Fruit fly (Drosophila melanogaster) whole organism, embryonic: ENCODE measurements around the gene Tet.

Experiments
- Asciz ChIP-seq: fragments of 200-800 bp; sonication (Bioruptor generic); optimal IDR thresholded peaks from 2 replicates; lab custom pipeline; 2017; ENCODE audit warnings: missing biosample characterization, mild to moderate bottlenecking, missing genetic modification characterization, missing genetic modification reagents
- CG10543 ChIP-seq: fragments of 200-800 bp; sonication (Bioruptor generic); optimal IDR thresholded peaks from 3 replicates; lab custom pipeline; 2017; ENCODE audit warnings: missing biosample characterization, mild to moderate bottlenecking, missing genetic modification characterization, moderate library complexity
- CG12071 ChIP-seq: fragments of 200-800 bp; sonication (Bioruptor generic); optimal IDR thresholded peaks from 3 replicates; lab custom pipeline; 2018; ENCODE audit warnings: missing biosample characterization, mild to moderate bottlenecking, missing genetic modification characterization
- CG12299 ChIP-seq: fragments of 200-800 bp; sonication (Bioruptor generic); optimal IDR thresholded peaks from 2 replicates; lab custom pipeline; 2018; ENCODE audit warnings: missing biosample characterization, mild to moderate bottlenecking, missing genetic modification characterization
- CG12659 ChIP-seq: fragments of 200-800 bp; sonication (Bioruptor generic); optimal IDR thresholded peaks from 3 replicates; lab custom pipeline; 2017; ENCODE audit warnings: mild to moderate bottlenecking, missing biosample characterization, missing genetic modification reagents, missing genetic modification characterization
- CG13424 ChIP-seq: fragments of 200-800 bp; sonication (Bioruptor generic); optimal IDR thresholded peaks from 2 replicates; lab custom pipeline; 2019; ENCODE audit warnings: missing biosample characterization, mild to moderate bottlenecking, missing genetic modification characterization, moderate library complexity
- CG14050 ChIP-seq: fragments of 200-800 bp; sonication (Bioruptor generic); IDR thresholded peaks from 3 replicates; pipeline ENCODE4 v1.3.6; 2022; ENCODE audit warnings: missing biosample characterization, missing genetic modification characterization
- CG15479 ChIP-seq: fragments of 200-800 bp; sonication (Bioruptor generic); optimal IDR thresholded peaks from 3 replicates; lab custom pipeline; 2019; ENCODE audit warnings: missing biosample characterization, mild to moderate bottlenecking, missing genetic modification characterization, moderate library complexity
- CG17328 ChIP-seq: fragments of 200-800 bp; sonication (Bioruptor generic); IDR thresholded peaks from 2 replicates; pipeline ENCODE4 v1.3.6; 2022; ENCODE audit warnings: missing biosample characterization, missing genetic modification characterization
- CG17359 ChIP-seq: fragments of 200-800 bp; sonication (Bioruptor generic); optimal IDR thresholded peaks from 3 replicates; lab custom pipeline; 2018; ENCODE audit warnings: missing biosample characterization, mild to moderate bottlenecking, missing genetic modification characterization, moderate library complexity
- CG2202 ChIP-seq: fragments of 200-800 bp; sonication (Bioruptor generic); optimal IDR thresholded peaks from 2 replicates; lab custom pipeline; 2018; ENCODE audit warnings: missing biosample characterization, mild to moderate bottlenecking, missing genetic modification characterization
- CG33213 ChIP-seq: fragments of 200-800 bp; sonication (Bioruptor generic); optimal IDR thresholded peaks from 3 replicates; lab custom pipeline; 2016; ENCODE audit warnings: missing biosample characterization, missing genetic modification characterization
- CG3407 ChIP-seq: fragments of 200-800 bp; sonication (Bioruptor generic); optimal IDR thresholded peaks from 2 replicates; lab custom pipeline; 2018; ENCODE audit warnings: missing biosample characterization, mild to moderate bottlenecking, missing genetic modification characterization
- CG34422 ChIP-seq: fragments of 200-800 bp; sonication (Bioruptor generic); IDR thresholded peaks from 3 replicates; pipeline ENCODE4 v1.3.6; 2022; ENCODE audit warnings: missing biosample characterization, missing genetic modification characterization
- CG4360 ChIP-seq: fragments of 200-800 bp; sonication (Bioruptor generic); IDR thresholded peaks from 2 replicates; pipeline ENCODE4 v1.3.6; 2022; ENCODE audit warnings: missing biosample characterization, missing genetic modification characterization
- CG4730 ChIP-seq: fragments of 200-800 bp; sonication (Bioruptor generic); IDR thresholded peaks from 2 replicates; pipeline ENCODE4 v1.3.6; 2022; ENCODE audit warnings: missing biosample characterization, missing genetic modification characterization
- CG7372 ChIP-seq: fragments of 200-800 bp; sonication (Bioruptor generic); IDR thresholded peaks from 2 replicates; pipeline ENCODE4 v1.3.6; 2022; ENCODE audit warnings: missing biosample characterization, missing genetic modification characterization
- CG7928 ChIP-seq: fragments of 200-800 bp; sonication (Bioruptor generic); optimal IDR thresholded peaks from 2 replicates; lab custom pipeline; 2017; ENCODE audit warnings: missing biosample characterization, mild to moderate bottlenecking, missing genetic modification characterization
- CG9437 ChIP-seq: fragments of 200-800 bp; sonication (Bioruptor generic); optimal IDR thresholded peaks from 2 replicates; lab custom pipeline; 2018; ENCODE audit warnings: missing biosample characterization, mild to moderate bottlenecking, missing genetic modification characterization
- Drgx ChIP-seq: fragments of 200-800 bp; sonication (Bioruptor generic); IDR thresholded peaks from 2 replicates; pipeline ENCODE4 v1.3.6; 2022; ENCODE audit warnings: missing biosample characterization, missing genetic modification characterization
- E2f1 ChIP-seq: fragments of 200-800 bp; sonication (Bioruptor generic); IDR thresholded peaks from 2 replicates; pipeline ENCODE4 v1.3.6; 2022; ENCODE audit warnings: missing biosample characterization, missing genetic modification characterization
- HLH54F ChIP-seq: fragments of 200-800 bp; sonication (Bioruptor generic); optimal IDR thresholded peaks from 3 replicates; lab custom pipeline; 2016; ENCODE audit warnings: missing biosample characterization, missing genetic modification characterization
- Hmx ChIP-seq: fragments of 200-800 bp; sonication (Bioruptor generic); optimal IDR thresholded peaks from 2 replicates; lab custom pipeline; 2016; ENCODE audit warnings: missing biosample characterization, missing genetic modification characterization
- Hr39 ChIP-seq: fragments of >200 bp; optimal IDR thresholded peaks from 2 replicates; lab custom pipeline; 2017
- Mrtf ChIP-seq: fragments of 200-800 bp; sonication (Bioruptor generic); IDR thresholded peaks from 3 replicates; pipeline ENCODE4 v1.3.6; 2022; ENCODE audit warnings: missing biosample characterization, missing genetic modification characterization
- Myb ChIP-seq: fragments of 200-800 bp; sonication (Bioruptor generic); optimal IDR thresholded peaks from 2 replicates; lab custom pipeline; 2016; ENCODE audit warnings: missing biosample characterization, missing genetic modification characterization
- Nf-YB ChIP-seq: fragments of 200-800 bp; sonication (Bioruptor generic); optimal IDR thresholded peaks from 3 replicates; lab custom pipeline; 2019; ENCODE audit warnings: missing biosample characterization, mild to moderate bottlenecking, missing genetic modification characterization, moderate library complexity
- NfI ChIP-seq: fragments of 200-800 bp; sonication (Bioruptor generic); optimal IDR thresholded peaks from 3 replicates; lab custom pipeline; 2018; ENCODE audit warnings: missing biosample characterization, mild to moderate bottlenecking, missing genetic modification characterization, moderate library complexity
- Optix ChIP-seq: fragments of 200-800 bp; sonication (Bioruptor generic); IDR thresholded peaks from 3 replicates; pipeline ENCODE4 v1.3.6; 2022; ENCODE audit warnings: missing biosample characterization, missing genetic modification characterization
- Sin3A ChIP-seq: fragments of >200 bp; optimal IDR thresholded peaks from 2 replicates; lab custom pipeline; 2018
- Sox100B ChIP-seq: fragments of 200-800 bp; sonication (Bioruptor generic); optimal IDR thresholded peaks from 3 replicates; lab custom pipeline; 2018; ENCODE audit warnings: missing biosample characterization, mild to moderate bottlenecking, missing genetic modification characterization
- YL-1 ChIP-seq: fragments of 200-800 bp; sonication (Bioruptor generic); optimal IDR thresholded peaks from 3 replicates; lab custom pipeline; 2017; ENCODE audit warnings: missing biosample characterization, mild to moderate bottlenecking, missing genetic modification characterization
- ci ChIP-seq: fragments of 200-800 bp; sonication (Bioruptor generic); IDR thresholded peaks from 3 replicates; pipeline ENCODE4 v1.3.6; 2022; ENCODE audit warnings: missing biosample characterization, missing genetic modification characterization
- dmrt11E ChIP-seq: fragments of 200-800 bp; sonication (Bioruptor generic); optimal IDR thresholded peaks from 3 replicates; lab custom pipeline; 2018; ENCODE audit warnings: missing biosample characterization, mild to moderate bottlenecking, missing genetic modification characterization, moderate library complexity
- eve ChIP-seq, 2 experiments: fragments of >200 bp; optimal IDR thresholded peaks; 2 replicates each; lab custom pipeline; 2017; ENCODE audit warnings: missing biosample characterization in 2 of 2, missing genetic modification characterization in 2 of 2
- fd96Cb ChIP-seq: fragments of 200-800 bp; sonication (Bioruptor generic); optimal IDR thresholded peaks from 2 replicates; lab custom pipeline; 2018; ENCODE audit warnings: missing biosample characterization, mild to moderate bottlenecking, missing genetic modification characterization, moderate library complexity
- jigr1 ChIP-seq: fragments of 200-800 bp; sonication (Bioruptor generic); IDR thresholded peaks from 3 replicates; pipeline ENCODE4 v1.3.6; 2022; ENCODE audit warnings: missing biosample characterization, missing genetic modification characterization
- lab ChIP-seq: fragments of 200-800 bp; sonication (Bioruptor generic); optimal IDR thresholded peaks from 3 replicates; lab custom pipeline; 2017; ENCODE audit warnings: missing biosample characterization, missing genetic modification characterization, mild to moderate bottlenecking, moderate library complexity, missing genetic modification reagents
- mam ChIP-seq: fragments of 200-800 bp; sonication (Bioruptor generic); optimal IDR thresholded peaks from 3 replicates; lab custom pipeline; 2016; ENCODE audit warnings: missing biosample characterization, missing genetic modification characterization
- nerfin-1 ChIP-seq: fragments of 200-800 bp; sonication (Bioruptor generic); optimal IDR thresholded peaks from 3 replicates; lab custom pipeline; 2019; ENCODE audit warnings: missing biosample characterization, mild to moderate bottlenecking, missing genetic modification characterization, moderate library complexity
- odd ChIP-seq: fragments of 200-800 bp; sonication (Bioruptor generic); optimal IDR thresholded peaks from 2 replicates; lab custom pipeline; 2017; ENCODE audit warnings: missing biosample characterization, mild to moderate bottlenecking, missing genetic modification characterization
- pan ChIP-seq, 4 experiments: fragments of >200 bp in 3 of 4; fragments of 200-800 bp in 1 of 4; sonication (Bioruptor generic) in 1 of 4; optimal IDR thresholded peaks in 3 of 4; IDR thresholded peaks in 1 of 4; 2 replicates each; pipeline versions ENCODE4 v1.3.6 to Lab custom; 2017 to 2022; ENCODE audit warnings: missing biosample characterization in 2 of 4, missing genetic modification characterization in 2 of 4, mixed read lengths in 1 of 4
- ro ChIP-seq: fragments of 200-800 bp; sonication (Bioruptor generic); IDR thresholded peaks from 2 replicates; pipeline ENCODE4 v1.3.6; 2022; ENCODE audit warnings: missing biosample characterization, missing genetic modification characterization
- row ChIP-seq: fragments of 200-800 bp; sonication (Bioruptor generic); IDR thresholded peaks from 3 replicates; pipeline ENCODE4 v1.3.6; 2022; ENCODE audit warnings: missing biosample characterization, missing genetic modification characterization
- sob ChIP-seq: fragments of 200-800 bp; sonication (Bioruptor generic); IDR thresholded peaks from 2 replicates; pipeline ENCODE4 v1.3.6; 2022; ENCODE audit warnings: missing biosample characterization, missing genetic modification characterization
- ssp ChIP-seq: fragments of 200-800 bp; sonication (Bioruptor generic); IDR thresholded peaks from 2 replicates; pipeline ENCODE4 v1.3.6; 2022; ENCODE audit warnings: missing biosample characterization, missing genetic modification characterization
- tin ChIP-seq: fragments of 200-800 bp; sonication (Bioruptor generic); optimal IDR thresholded peaks from 3 replicates; lab custom pipeline; 2016; ENCODE audit warnings: missing biosample characterization, missing genetic modification characterization
- unpg ChIP-seq: fragments of 200-800 bp; sonication (Bioruptor generic); optimal IDR thresholded peaks from 3 replicates; lab custom pipeline; 2018; ENCODE audit warnings: missing biosample characterization, mild to moderate bottlenecking, missing genetic modification characterization, moderate library complexity
- vvl ChIP-seq: fragments of 200-800 bp; sonication (Bioruptor generic); IDR thresholded peaks from 2 replicates; pipeline ENCODE4 v1.3.6; 2022; ENCODE audit warnings: missing biosample characterization, missing genetic modification characterization

Gene Tet

DNA sequence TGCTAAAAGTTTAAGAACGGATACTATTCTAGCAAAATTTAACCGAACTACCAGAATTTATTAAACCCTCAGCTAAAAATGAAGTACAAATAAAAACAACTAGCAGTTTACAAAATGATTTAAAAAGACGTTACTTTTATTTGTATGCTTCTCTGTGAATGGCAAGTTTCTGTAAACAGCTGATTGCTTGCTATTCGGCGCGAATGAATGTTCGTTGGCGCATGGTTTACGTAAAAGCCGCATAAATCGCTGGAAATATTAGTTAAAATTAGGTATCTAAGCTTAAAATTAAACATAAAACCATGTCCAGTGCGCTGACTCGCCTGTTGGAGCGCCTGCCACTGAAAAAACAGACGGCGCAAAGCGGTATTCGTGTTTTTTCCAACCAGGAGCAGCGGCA is 98.2 kb downstream of the Tet start, which contains the start of gene mRpS35 (continued):
- TF ChIP-seq CG2202 (no peak), Myb (GFP tag; lab: Kevin White, UChicago) (peak; percentile 94), CG7928 (no peak), YL-1 (GFP tag; lab: Kevin White, UChicago) (peak; percentile 1), E2f1 (GFP tag; lab: Robert Waterston, UW) (no peak), Sin3A (lab: Kevin White, UChicago) (peak; percentile 15), CG34422 (GFP tag; lab: Robert Waterston, UW) (no peak)

DNA sequence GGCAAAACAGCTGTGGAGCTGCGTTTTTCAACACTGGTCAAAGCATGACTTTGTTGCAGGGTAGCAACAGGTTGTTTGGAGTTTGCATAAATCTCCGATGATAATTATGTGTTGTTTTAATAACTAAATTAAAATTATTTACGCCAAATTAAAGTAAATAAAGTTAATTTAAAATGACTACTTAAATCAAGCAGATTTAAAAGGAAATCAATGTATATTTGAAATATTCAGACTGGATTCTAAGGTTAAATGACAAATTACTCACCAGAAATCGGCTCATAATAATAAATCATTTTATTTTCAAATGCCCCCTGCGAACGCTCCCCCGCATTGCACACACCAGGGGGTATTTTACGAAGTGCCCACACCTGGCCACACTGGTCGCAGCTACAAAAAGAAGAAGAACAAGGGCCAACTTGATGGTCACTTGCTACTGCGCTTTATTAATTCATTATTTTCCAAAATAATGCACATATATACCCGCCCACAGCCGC is 104.9 kb downstream of the Tet start, which contains the start of the genes CG12093 and Atg2:
CG12093 (minus strand) TSS at position 40 of the 494 bp plus-strand sequence.
Atg2 (plus strand) TSS at position 371 of the 494 bp plus-strand sequence.
- TF ChIP-seq Nf-YB (GFP tag; lab: Kevin White, UChicago): peak; percentile 75
- TF ChIP-seq Sox100B (GFP tag; lab: Kevin White, UChicago): no peak
- peak; percentile 87 for TF ChIP-seq ssp
- peak; percentile 89 for TF ChIP-seq CG17359
- TF ChIP-seq E2f1 (GFP tag; lab: Robert Waterston, UW): peak; percentile 93
- peak; percentile 96 for TF ChIP-seq CG12659 (GFP tag; lab: Kevin White, UChicago)
- no peak for TF ChIP-seq Hr39 (lab: Kevin White, UChicago)
- peak; percentile 96 for TF ChIP-seq vvl (GFP tag; lab: Robert Waterston, UW)
- TF ChIP-seq mam (GFP tag; lab: Kevin White, UChicago): peak; percentile 94
- peak; percentile 69 for TF ChIP-seq CG33213 (GFP tag; lab: Kevin White, UChicago)
- peak; percentile 79 for TF ChIP-seq jigr1
- peak; percentile 92 for TF ChIP-seq CG4730 (GFP tag; lab: Robert Waterston, UW)
- TF ChIP-seq lab (GFP tag; lab: Kevin White, UChicago): peak; percentile 93
- TF ChIP-seq Optix (GFP tag; lab: Robert Waterston, UW): peak; percentile 71; the same call in 1 of the 3 replicates
- peak; percentile 88 for TF ChIP-seq CG14050 (GFP tag; lab: Robert Waterston, UW)
- peak; percentile 86 for TF ChIP-seq ro (GFP tag; lab: Robert Waterston, UW)
- peak; percentile 87 for TF ChIP-seq Mrtf (GFP tag; lab: Robert Waterston, UW)
- peak; percentile 88 for TF ChIP-seq nerfin-1 (tag; lab: Kevin White, UChicago)
- TF ChIP-seq CG10543 (GFP tag; lab: Kevin White, UChicago): peak; percentile 92
- no peak for TF ChIP-seq Hmx (GFP tag; lab: Kevin White, UChicago)
- peak; percentile 94 for TF ChIP-seq unpg (GFP tag; lab: Kevin White, UChicago)
- TF ChIP-seq CG12071 (GFP tag; lab: Kevin White, UChicago): peak; percentile 61
- TF ChIP-seq pan (optimal IDR thresholded peaks at IDR 0.05; lab: Kevin White, UChicago): no peak
- TF ChIP-seq pan (GFP tag; optimal IDR thresholded peaks at IDR 0.05 in 1 of 2, IDR thresholded peaks at IDR 0.05 in 1 of 2): peak in 1 of 2 experiments; percentile 96
- peak; percentile 92 for TF ChIP-seq CG7372 (GFP tag; lab: Robert Waterston, UW)
- peak; percentile 94 for TF ChIP-seq NfI (GFP tag; lab: Kevin White, UChicago)
- TF ChIP-seq odd (GFP tag; lab: Kevin White, UChicago): peak; percentile 79
- TF ChIP-seq fd96Cb: peak; percentile 87
- TF ChIP-seq CG4360 (GFP tag; lab: Robert Waterston, UW): no peak; the same call in 1 of the 2 replicates
- peak; percentile 94 for TF ChIP-seq ci (GFP tag; lab: Robert Waterston, UW)
- TF ChIP-seq CG3407: peak; percentile 81
- peak; percentile 94 for TF ChIP-seq CG17328 (GFP tag; lab: Robert Waterston, UW)
- TF ChIP-seq Drgx: peak; percentile 93
- peak; percentile 90 for TF ChIP-seq tin (GFP tag; lab: Kevin White, UChicago)
- TF ChIP-seq CG13424 (tag; lab: Kevin White, UChicago): peak; percentile 96
- peak; percentile 88 for TF ChIP-seq dmrt11E
- TF ChIP-seq CG12299: peak; percentile 90
- no peak for TF ChIP-seq CG15479 (GFP tag; lab: Kevin White, UChicago)
- TF ChIP-seq HLH54F (GFP tag; lab: Kevin White, UChicago): peak; percentile 89
- peak; percentile 86 for TF ChIP-seq CG9437 (GFP tag; lab: Kevin White, UChicago)
- peak; percentile 86 for TF ChIP-seq Asciz (GFP tag; lab: Kevin White, UChicago)
- peak; percentile 95 for TF ChIP-seq row
- no peak for TF ChIP-seq eve (GFP tag; optimal IDR thresholded peaks at IDR 0.05; lab: Kevin White, UChicago)
- peak; percentile 95 for TF ChIP-seq sob (GFP tag; lab: Robert Waterston, UW)
